Worm (Caenorhabditis elegans) whole organism, L4 larva: ENCODE results near the gene acox-3.

Source experiments
- F26F4.8 ChIP-seq: fragments of 200-800 bp; sonication (Bioruptor generic); conservative IDR thresholded peaks from 2 replicates; pipeline ENCODE4 v1.3.6; 2022; ENCODE audit warnings: missing genetic modification characterization, missing compliant biosample characterization
- T20F7.1 ChIP-seq: fragments of 200-800 bp; sonication (Bioruptor generic); optimal IDR thresholded peaks from 2 replicates; lab custom pipeline; 2018; ENCODE audit warnings: mild to moderate bottlenecking, missing genetic modification characterization, missing compliant biosample characterization
- Y105C5A.15 ChIP-seq: fragments of 200-800 bp; sonication (Bioruptor generic); IDR thresholded peaks from 2 replicates; pipeline ENCODE4 v1.3.6; 2022; ENCODE audit warnings: missing genetic modification characterization, missing compliant biosample characterization
- Y48G9A.11 ChIP-seq: fragments of 200-800 bp; sonication (Bioruptor generic); IDR thresholded peaks from 2 replicates; pipeline ENCODE4 v1.3.6; 2022; ENCODE audit warnings: missing genetic modification reagents, missing genetic modification characterization, missing compliant biosample characterization
- aha-1 ChIP-seq: fragments of 150-350 bp; peaks from one replicate; lab custom pipeline; 2014; ENCODE audit warnings: missing biosample characterization, missing genetic modification characterization
- ama-1 ChIP-seq: fragments of 150-350 bp; optimal IDR thresholded peaks from 2 replicates; lab custom pipeline; 2014; ENCODE audit warnings: inconsistent platforms, mixed read lengths
- ceh-28 ChIP-seq: fragments of 150-350 bp; optimal IDR thresholded peaks from 2 replicates; lab custom pipeline; 2014; ENCODE audit warnings: missing biosample characterization, missing genetic modification reagents, missing genetic modification characterization
- daf-16 ChIP-seq, 3 experiments: sonication (generic microtip); optimal IDR thresholded peaks; 2 replicates each; lab custom pipeline; 2016 to 2017; ENCODE audit warnings: missing genetic modification characterization in 3 of 3, missing genetic modification reagents in 3 of 3, mild to moderate bottlenecking in 2 of 3, missing compliant biosample characterization in 2 of 3, missing biosample characterization in 1 of 3, moderate library complexity in 1 of 3
- dmd-6 ChIP-seq: fragments of 200-800 bp; sonication (Bioruptor generic); IDR thresholded peaks from 2 replicates; pipeline ENCODE4 v1.3.6; 2022; ENCODE audit warnings: missing genetic modification reagents, missing genetic modification characterization, missing compliant biosample characterization
- duxl-1 ChIP-seq: sonication (generic microtip); optimal IDR thresholded peaks from 2 replicates; lab custom pipeline; 2016; ENCODE audit warnings: mild to moderate bottlenecking, missing genetic modification characterization, moderate library complexity, missing compliant biosample characterization; ENCODE audit not compliant: poor library complexity
- dve-1 ChIP-seq: sonication (generic microtip); optimal IDR thresholded peaks from 2 replicates; lab custom pipeline; 2017; ENCODE audit warnings: antibody characterized with exemption, mild to moderate bottlenecking, missing genetic modification characterization, missing compliant biosample characterization; ENCODE audit not compliant: insufficient read depth
- fos-1 ChIP-seq: fragments of 150-350 bp; optimal IDR thresholded peaks from 2 replicates; lab custom pipeline; 2014; ENCODE audit warnings: missing biosample characterization, missing genetic modification characterization
- hif-1 ChIP-seq, 2 experiments: sonication (generic microtip); optimal IDR thresholded peaks; 2 replicates each; lab custom pipeline; 2016 to 2017; ENCODE audit warnings: missing compliant biosample characterization in 2 of 2, missing genetic modification characterization in 2 of 2, missing genetic modification reagents in 2 of 2, missing genotype in 2 of 2, mild to moderate bottlenecking in 1 of 2
- hmg-1.1 ChIP-seq: fragments of 200-800 bp; sonication (Bioruptor generic); IDR thresholded peaks from 2 replicates; pipeline ENCODE4 v1.3.6; 2022; ENCODE audit warnings: missing genetic modification reagents, missing genetic modification characterization, missing compliant biosample characterization
- lim-7 ChIP-seq: fragments of 200-800 bp; sonication (Bioruptor generic); IDR thresholded peaks from 2 replicates; pipeline ENCODE4 v1.3.6; 2022; ENCODE audit warnings: missing genetic modification characterization, missing compliant biosample characterization
- lin-15B ChIP-seq: fragments of 150-350 bp; sonication (generic microtip); optimal IDR thresholded peaks from 3 replicates; lab custom pipeline; 2014; ENCODE audit warnings: missing biosample characterization, missing genetic modification characterization
- lin-29 ChIP-seq: fragments of 200-800 bp; sonication (Bioruptor generic); IDR thresholded peaks from 2 replicates; pipeline ENCODE4 v1.3.6; 2022; ENCODE audit warnings: missing genetic modification reagents, missing genetic modification characterization, missing compliant biosample characterization
- lin-39 ChIP-seq: fragments of 150-350 bp; optimal IDR thresholded peaks from 2 replicates; lab custom pipeline; 2014; ENCODE audit warnings: missing biosample characterization, missing genetic modification reagents, missing genetic modification characterization
- lir-3 ChIP-seq: sonication (generic microtip); optimal IDR thresholded peaks from 2 replicates; lab custom pipeline; 2016; ENCODE audit warnings: mild to moderate bottlenecking, missing genetic modification characterization, missing compliant biosample characterization
- madf-9 ChIP-seq: fragments of 200-800 bp; sonication (Bioruptor generic); conservative IDR thresholded peaks from 2 replicates; pipeline ENCODE4 v1.3.6; 2022; ENCODE audit warnings: missing genetic modification reagents, missing genetic modification characterization, missing compliant biosample characterization
- mep-1 ChIP-seq: fragments of 150-350 bp; sonication (generic microtip); optimal IDR thresholded peaks from 3 replicates; lab custom pipeline; 2014; ENCODE audit warnings: missing biosample characterization, missing genetic modification characterization
- mes-2 ChIP-seq: sonication (generic microtip); optimal IDR thresholded peaks from 2 replicates; lab custom pipeline; 2016; ENCODE audit warnings: missing genotype, mild to moderate bottlenecking, missing genetic modification characterization, missing compliant biosample characterization; ENCODE audit not compliant: poor library complexity, severe bottlenecking
- nhr-10 ChIP-seq: fragments of 150-350 bp; optimal IDR thresholded peaks from 2 replicates; lab custom pipeline; 2014; ENCODE audit warnings: missing biosample characterization, missing genetic modification characterization
- nhr-237 ChIP-seq: sonication (generic microtip); optimal IDR thresholded peaks from 2 replicates; lab custom pipeline; 2017; ENCODE audit warnings: missing biosample characterization, missing genetic modification characterization
- nhr-25 ChIP-seq: sonication (generic microtip); optimal IDR thresholded peaks from 2 replicates; lab custom pipeline; 2017; ENCODE audit warnings: missing genetic modification characterization, mild to moderate bottlenecking, missing compliant biosample characterization, antibody characterized with exemption, moderate library complexity, borderline replicate concordance; ENCODE audit not compliant: insufficient read depth
- nhr-28 ChIP-seq: fragments of 150-350 bp; optimal IDR thresholded peaks from 2 replicates; lab custom pipeline; 2014; ENCODE audit warnings: missing biosample characterization, missing genetic modification characterization
- nhr-41 ChIP-seq: fragments of 200-800 bp; sonication (Bioruptor generic); IDR thresholded peaks from 2 replicates; pipeline ENCODE4 v1.3.6; 2022; ENCODE audit warnings: missing genetic modification reagents, missing genetic modification characterization, missing compliant biosample characterization
- pha-4 ChIP-seq, 2 experiments: fragments of 150-350 bp in 1 of 2; fragments of 200-800 bp in 1 of 2; sonication (Bioruptor generic) in 1 of 2; IDR thresholded peaks in 1 of 2; optimal IDR thresholded peaks in 1 of 2; 2 replicates each; pipeline versions ENCODE4 v1.3.6 to Lab custom; 2014 to 2022; ENCODE audit warnings: missing genetic modification characterization in 2 of 2, missing genetic modification reagents in 2 of 2, missing biosample characterization in 1 of 2, missing compliant biosample characterization in 1 of 2
- php-3 ChIP-seq: fragments of 200-800 bp; sonication (Bioruptor generic); IDR thresholded peaks from 2 replicates; pipeline ENCODE4 v1.3.6; 2022; ENCODE audit warnings: missing genetic modification reagents, missing genetic modification characterization, missing compliant biosample characterization
- pqm-1 ChIP-seq: sonication (generic microtip); optimal IDR thresholded peaks from 2 replicates; lab custom pipeline; 2017; ENCODE audit warnings: missing biosample characterization, missing genetic modification characterization
- rbr-2 ChIP-seq: sonication (generic microtip); optimal IDR thresholded peaks from 2 replicates; lab custom pipeline; 2016; ENCODE audit warnings: missing genotype, missing genetic modification characterization, missing compliant biosample characterization
- sdz-12 ChIP-seq: fragments of 200-800 bp; sonication (Bioruptor generic); optimal IDR thresholded peaks from 2 replicates; lab custom pipeline; 2018; ENCODE audit warnings: mild to moderate bottlenecking, missing genetic modification characterization, missing compliant biosample characterization
- snpc-1.2 ChIP-seq: fragments of 200-800 bp; sonication (Bioruptor generic); IDR thresholded peaks from 2 replicates; pipeline ENCODE4 v1.3.6; 2022; ENCODE audit warnings: missing genetic modification reagents, missing genetic modification characterization, missing compliant biosample characterization
- spr-3 ChIP-seq: fragments of 200-800 bp; sonication (Bioruptor generic); optimal IDR thresholded peaks from 2 replicates; lab custom pipeline; 2018; ENCODE audit warnings: mild to moderate bottlenecking, missing genetic modification characterization, missing compliant biosample characterization
- unc-62 ChIP-seq, 3 experiments: fragments of 150-350 bp in 1 of 3; sonication (generic microtip); optimal IDR thresholded peaks in 2 of 3; peaks in 1 of 3; 1 replicate in 1 of 3; 2 replicates in 2 of 3; lab custom pipeline; 2014 to 2017; ENCODE audit warnings: missing biosample characterization in 3 of 3, missing genetic modification characterization in 3 of 3, missing genetic modification reagents in 3 of 3, missing genotype in 1 of 3
- zag-1 ChIP-seq: fragments of 150-350 bp; optimal IDR thresholded peaks from 2 replicates; lab custom pipeline; 2014; ENCODE audit warnings: missing biosample characterization, missing genetic modification characterization
- zip-11 ChIP-seq: fragments of 200-800 bp; sonication (Bioruptor generic); IDR thresholded peaks from 2 replicates; pipeline ENCODE4 v1.3.6; 2022; ENCODE audit warnings: missing genetic modification characterization, missing compliant biosample characterization

acox-3 gene

ce11 chrIV:6227974-6228373, 20.3 kb downstream of the acox-3 start, which contains the start of gene C49A9.1:
Gene C49A9.1 (plus strand): TSS chrIV:6228190.
- peak; percentile 3 for TF ChIP-seq nhr-28 (tag; lab: Kevin White, UChicago)
- no peak for TF ChIP-seq dmd-6 (GFP tag; lab: Robert Waterston, UW)
- peak; percentile 70 for TF ChIP-seq pqm-1 (tag; lab: Kevin White, UChicago)
- peak; percentile 15 for TF ChIP-seq dve-1
- no peak for TF ChIP-seq madf-9
- TF ChIP-seq aha-1 (tag; lab: Kevin White, UChicago): peak; percentile 32
- no peak for TF ChIP-seq snpc-1.2
- TF ChIP-seq pha-4 (GFP tag; IDR thresholded peaks at IDR 0.05; lab: Robert Waterston, UW): no peak
- TF ChIP-seq pha-4 (tag; optimal IDR thresholded peaks at IDR 0.05; lab: Kevin White, UChicago): no peak
- TF ChIP-seq daf-16 (GFP tag; optimal IDR thresholded peaks at IDR 0.05; lab: Kevin White, UChicago): no peak
- TF ChIP-seq daf-16 (tag; optimal IDR thresholded peaks at IDR 0.05; lab: Kevin White, UChicago): peak; percentile 46
- no peak for TF ChIP-seq mep-1 (tag; lab: Kevin White, UChicago)
- no peak for TF ChIP-seq lim-7 (GFP tag; lab: Robert Waterston, UW)

ce11 chrIV:6225143-6225542, 23.1 kb downstream of the acox-3 start, which contains the start of gene C49A9.2:
Gene C49A9.2 (plus strand): TSS chrIV:6225443.
- TF ChIP-seq ama-1 (no peak), pqm-1 (tag; lab: Kevin White, UChicago) (peak; percentile 8), daf-16 (GFP tag; optimal IDR thresholded peaks at IDR 0.05; lab: Kevin White, UChicago) (no peak), daf-16 (tag; optimal IDR thresholded peaks at IDR 0.05; lab: Kevin White, UChicago) (peak; percentile 36), nhr-10 (tag; lab: Kevin White, UChicago) (no peak), spr-3 (GFP tag; lab: Kevin White, UChicago) (no peak), lin-15B (tag; lab: Kevin White, UChicago) (no peak), zag-1 (tag; lab: Kevin White, UChicago) (no peak), zip-11 (GFP tag; lab: Robert Waterston, UW) (no peak), hif-1 (tag; optimal IDR thresholded peaks at IDR 0.05; lab: Kevin White, UChicago) (no peak), nhr-28 (tag; lab: Kevin White, UChicago) (peak; percentile 18)

- no peak for TF ChIP-seq Y105C5A.15 (GFP tag; lab: Robert Waterston, UW)
- TF ChIP-seq dve-1: no peak
- peak; percentile 55 for TF ChIP-seq pqm-1 (tag; lab: Kevin White, UChicago)
- no peak for TF ChIP-seq nhr-25
- no peak for TF ChIP-seq lir-3 (tag; lab: Kevin White, UChicago)
- TF ChIP-seq hmg-1.1: no peak
- TF ChIP-seq php-3 (GFP tag; lab: Robert Waterston, UW): 0 out of 2 replicates have a peak, but pooled peaks have one; percentile 34
- no peak for TF ChIP-seq mes-2 (tag; lab: Kevin White, UChicago)
- TF ChIP-seq lin-29 (GFP tag; lab: Robert Waterston, UW): no peak
- no peak for TF ChIP-seq nhr-41 (GFP tag; lab: Robert Waterston, UW)
- TF ChIP-seq nhr-28 (tag; lab: Kevin White, UChicago): peak; percentile 64
- TF ChIP-seq unc-62 (GFP tag; optimal IDR thresholded peaks at IDR 0.05 in 1 of 2; lab: Kevin White, UChicago): no peak
- TF ChIP-seq unc-62 (tag; optimal IDR thresholded peaks at IDR 0.05; lab: Kevin White, UChicago): no peak
- TF ChIP-seq Y48G9A.11 (GFP tag; lab: Robert Waterston, UW): no peak
- TF ChIP-seq dmd-6 (GFP tag; lab: Robert Waterston, UW): peak; percentile 35; the same call in 1 of the 2 replicates
- TF ChIP-seq lin-39 (tag; lab: Kevin White, UChicago): no peak
- TF ChIP-seq F26F4.8: no peak
- TF ChIP-seq sdz-12 (GFP tag; lab: Kevin White, UChicago): no peak
- no peak for TF ChIP-seq nhr-10 (tag; lab: Kevin White, UChicago)
- no peak for TF ChIP-seq ceh-28 (tag; lab: Kevin White, UChicago)
- no peak for TF ChIP-seq duxl-1 (tag; lab: Kevin White, UChicago)
- no peak for TF ChIP-seq rbr-2 (tag; lab: Kevin White, UChicago)
- no peak for TF ChIP-seq nhr-237 (tag; lab: Kevin White, UChicago)
- no peak for TF ChIP-seq daf-16 (GFP tag; optimal IDR thresholded peaks at IDR 0.05; lab: Kevin White, UChicago)
- peak; percentile 73 for TF ChIP-seq daf-16 (tag; optimal IDR thresholded peaks at IDR 0.05; lab: Kevin White, UChicago)
- TF ChIP-seq T20F7.1 (GFP tag; lab: Kevin White, UChicago): no peak
- TF ChIP-seq fos-1 (tag; lab: Kevin White, UChicago): no peak
- TF ChIP-seq, all 104 proteins: peak for 5
Measured at ce11 chrIV:6221878-6222277, 26.4 kb downstream of the acox-3 start, which contains the start of gene C49A9.3. Gene C49A9.3 (plus strand): TSS chrIV:6222089.
